Fruit fly (Drosophila melanogaster) whole organism, embryonic: Measurements from ENCODE around the gene Patr-1.
A peak's percentile ranks its signal among the peaks of the same experiment; 100 is the strongest.

Experiments
- Antp ChIP-seq: fragments of 200-800 bp; sonication (Bioruptor generic); optimal IDR thresholded peaks from 3 replicates; lab custom pipeline; 2016; ENCODE audit warnings: missing biosample characterization, missing genetic modification characterization
- Bdp1 ChIP-seq: fragments of 200-800 bp; sonication (Bioruptor generic); optimal IDR thresholded peaks from 3 replicates; lab custom pipeline; 2016; ENCODE audit warnings: missing biosample characterization, missing genetic modification characterization
- BtbVII ChIP-seq: fragments of 200-800 bp; sonication (Bioruptor generic); optimal IDR thresholded peaks from 3 replicates; lab custom pipeline; 2017; ENCODE audit warnings: missing biosample characterization, mild to moderate bottlenecking, missing genetic modification characterization
- CG10274 ChIP-seq: fragments of 200-800 bp; sonication (Bioruptor generic); optimal IDR thresholded peaks from 3 replicates; lab custom pipeline; 2017; ENCODE audit warnings: missing biosample characterization, mild to moderate bottlenecking, missing genetic modification characterization
- CG12391 ChIP-seq: fragments of 200-800 bp; sonication (Bioruptor generic); optimal IDR thresholded peaks from 3 replicates; lab custom pipeline; 2018; ENCODE audit warnings: missing biosample characterization, mild to moderate bottlenecking, missing genetic modification characterization, moderate library complexity
- CG12744 ChIP-seq: fragments of 200-800 bp; sonication (Bioruptor generic); optimal IDR thresholded peaks from 2 replicates; lab custom pipeline; 2016; ENCODE audit warnings: missing biosample characterization, missing genetic modification characterization
- CG12769 ChIP-seq: fragments of 200-800 bp; sonication (Bioruptor generic); optimal IDR thresholded peaks from 2 replicates; lab custom pipeline; 2019; ENCODE audit warnings: missing biosample characterization, mild to moderate bottlenecking, missing genetic modification characterization, moderate library complexity
- CG12942 ChIP-seq: fragments of 200-800 bp; sonication (Bioruptor generic); optimal IDR thresholded peaks from 3 replicates; lab custom pipeline; 2016; ENCODE audit warnings: missing biosample characterization, missing genetic modification characterization
- CG13287 ChIP-seq: fragments of 200-800 bp; sonication (Bioruptor generic); IDR thresholded peaks from 2 replicates; pipeline ENCODE4 v1.3.6; 2022; ENCODE audit warnings: missing biosample characterization, missing genetic modification characterization; ENCODE audit not compliant: partially characterized antibody
- CG15011 ChIP-seq: fragments of 200-800 bp; sonication (Bioruptor generic); optimal IDR thresholded peaks from 3 replicates; lab custom pipeline; 2018; ENCODE audit warnings: missing biosample characterization, mild to moderate bottlenecking, missing genetic modification characterization
- CG15479 ChIP-seq: fragments of 200-800 bp; sonication (Bioruptor generic); optimal IDR thresholded peaks from 3 replicates; lab custom pipeline; 2019; ENCODE audit warnings: missing biosample characterization, mild to moderate bottlenecking, missing genetic modification characterization, moderate library complexity
- CG16779 ChIP-seq: fragments of 200-800 bp; sonication (Bioruptor generic); IDR thresholded peaks from 2 replicates; pipeline ENCODE4 v1.3.6; 2022; ENCODE audit warnings: missing biosample characterization, missing genetic modification characterization
- CG17186 ChIP-seq: fragments of 200-800 bp; sonication (Bioruptor generic); optimal IDR thresholded peaks from 3 replicates; lab custom pipeline; 2017; ENCODE audit warnings: missing biosample characterization, missing genetic modification reagents, missing genetic modification characterization
- CG17912 ChIP-seq: fragments of 200-800 bp; sonication (Bioruptor generic); optimal IDR thresholded peaks from 2 replicates; lab custom pipeline; 2018; ENCODE audit warnings: missing biosample characterization, mild to moderate bottlenecking, missing genetic modification characterization
- CG2678 ChIP-seq: fragments of 200-800 bp; sonication (Bioruptor generic); optimal IDR thresholded peaks from 3 replicates; lab custom pipeline; 2019; ENCODE audit warnings: missing biosample characterization, mild to moderate bottlenecking, missing genetic modification characterization, moderate library complexity
- CG3726 ChIP-seq: fragments of 200-800 bp; sonication (Bioruptor generic); IDR thresholded peaks from 3 replicates; pipeline ENCODE4, ENCODE4 v1.3.6; 2022; ENCODE audit warnings: missing biosample characterization, missing genetic modification characterization
- CG4424 ChIP-seq: fragments of 200-800 bp; sonication (Bioruptor generic); optimal IDR thresholded peaks from 3 replicates; lab custom pipeline; 2016; ENCODE audit warnings: missing biosample characterization, missing genetic modification characterization
- CG6272 ChIP-seq: fragments of 200-800 bp; sonication (Bioruptor generic); IDR thresholded peaks from 2 replicates; pipeline ENCODE4 v1.3.6; 2022; ENCODE audit warnings: missing biosample characterization, missing genetic modification characterization
- CrebB ChIP-seq: fragments of 200-800 bp; sonication (Bioruptor generic); optimal IDR thresholded peaks from 3 replicates; lab custom pipeline; 2018; ENCODE audit warnings: missing biosample characterization, mild to moderate bottlenecking, missing genetic modification characterization
- Drgx ChIP-seq: fragments of 200-800 bp; sonication (Bioruptor generic); IDR thresholded peaks from 2 replicates; pipeline ENCODE4 v1.3.6; 2022; ENCODE audit warnings: missing biosample characterization, missing genetic modification characterization
- E2f1 ChIP-seq: fragments of 200-800 bp; sonication (Bioruptor generic); IDR thresholded peaks from 2 replicates; pipeline ENCODE4 v1.3.6; 2022; ENCODE audit warnings: missing biosample characterization, missing genetic modification characterization
- Hr51 ChIP-seq, 2 experiments: fragments of 200-800 bp; sonication (Bioruptor generic); optimal IDR thresholded peaks; 2 replicates in 1 of 2; 3 replicates in 1 of 2; lab custom pipeline; 2016 to 2018; ENCODE audit warnings: missing biosample characterization in 2 of 2, missing genetic modification characterization in 2 of 2, mild to moderate bottlenecking in 1 of 2, moderate library complexity in 1 of 2
- Jarid2 ChIP-seq: fragments of 200-800 bp; sonication (Bioruptor generic); optimal IDR thresholded peaks from 3 replicates; lab custom pipeline; 2017; ENCODE audit warnings: mild to moderate bottlenecking, missing biosample characterization, missing genetic modification reagents, missing genetic modification characterization
- MESR4 ChIP-seq: fragments of 200-800 bp; sonication (Bioruptor generic); optimal IDR thresholded peaks from 2 replicates; lab custom pipeline; 2018; ENCODE audit warnings: missing biosample characterization, mild to moderate bottlenecking, missing genetic modification characterization, moderate library complexity
- Max ChIP-seq: fragments of 200-800 bp; sonication (Bioruptor generic); optimal IDR thresholded peaks from 2 replicates; lab custom pipeline; 2016; ENCODE audit warnings: missing biosample characterization, mild to moderate bottlenecking, missing genetic modification characterization
- NC2β ChIP-seq: fragments of 200-800 bp; sonication (Bioruptor generic); optimal IDR thresholded peaks from 2 replicates; lab custom pipeline; 2016; ENCODE audit warnings: missing biosample characterization, missing genetic modification characterization
- Oli ChIP-seq: fragments of 200-800 bp; sonication (Bioruptor generic); optimal IDR thresholded peaks from 2 replicates; lab custom pipeline; 2018; ENCODE audit warnings: missing biosample characterization, mild to moderate bottlenecking, missing genetic modification characterization, moderate library complexity
- Rx ChIP-seq: fragments of 200-800 bp; sonication (Bioruptor generic); IDR thresholded peaks from 2 replicates; pipeline ENCODE4 v1.3.6; 2022; ENCODE audit warnings: missing biosample characterization, missing genetic modification characterization
- Vsx1 ChIP-seq: fragments of 200-800 bp; sonication (Bioruptor generic); optimal IDR thresholded peaks from 2 replicates; lab custom pipeline; 2017; ENCODE audit warnings: missing biosample characterization, mild to moderate bottlenecking, missing genetic modification characterization, missing genetic modification reagents
- ato ChIP-seq: fragments of 200-800 bp; sonication (Bioruptor generic); IDR thresholded peaks from 2 replicates; pipeline ENCODE4 v1.3.6; 2022; ENCODE audit warnings: missing biosample characterization, missing genetic modification characterization; ENCODE audit not compliant: partially characterized antibody
- cato ChIP-seq: fragments of 200-800 bp; sonication (Bioruptor generic); optimal IDR thresholded peaks from 2 replicates; lab custom pipeline; 2016; ENCODE audit warnings: missing biosample characterization, missing genetic modification characterization, borderline replicate concordance
- danr ChIP-seq: fragments of 200-800 bp; sonication (Bioruptor generic); IDR thresholded peaks from 2 replicates; pipeline ENCODE4 v1.3.6; 2022; ENCODE audit warnings: missing biosample characterization, missing genetic modification characterization
- fru ChIP-seq: fragments of >200 bp; optimal IDR thresholded peaks from 2 replicates; lab custom pipeline; 2017
- gcm2 ChIP-seq: fragments of 200-800 bp; sonication (Bioruptor generic); optimal IDR thresholded peaks from 2 replicates; lab custom pipeline; 2016; ENCODE audit warnings: missing biosample characterization, missing genetic modification characterization
- grn ChIP-seq: fragments of 200-800 bp; sonication (Bioruptor generic); optimal IDR thresholded peaks from 3 replicates; lab custom pipeline; 2017; ENCODE audit warnings: missing biosample characterization, missing genetic modification characterization
- knrl ChIP-seq: fragments of 200-800 bp; sonication (Bioruptor generic); IDR thresholded peaks from 3 replicates; pipeline ENCODE4 v1.3.6; 2022; ENCODE audit warnings: missing biosample characterization, missing genetic modification characterization; ENCODE audit not compliant: partially characterized antibody
- lov ChIP-seq, 2 experiments: fragments of 200-800 bp in 1 of 2; fragments of >200 bp in 1 of 2; sonication (Bioruptor generic) in 1 of 2; IDR thresholded peaks in 1 of 2; optimal IDR thresholded peaks in 1 of 2; 2 replicates in 1 of 2; 3 replicates in 1 of 2; pipeline versions ENCODE4 v1.3.6 to Lab custom; 2017 to 2022; ENCODE audit warnings: missing biosample characterization in 1 of 2, missing genetic modification characterization in 1 of 2
- nmo ChIP-seq: fragments of 200-800 bp; sonication (Bioruptor generic); optimal IDR thresholded peaks from 2 replicates; lab custom pipeline; 2018; ENCODE audit warnings: missing biosample characterization, mild to moderate bottlenecking, missing genetic modification characterization, moderate library complexity
- odd ChIP-seq: fragments of 200-800 bp; sonication (Bioruptor generic); optimal IDR thresholded peaks from 2 replicates; lab custom pipeline; 2017; ENCODE audit warnings: missing biosample characterization, mild to moderate bottlenecking, missing genetic modification characterization
- org-1 ChIP-seq: fragments of 200-800 bp; sonication (Bioruptor generic); optimal IDR thresholded peaks from 2 replicates; lab custom pipeline; 2017; ENCODE audit warnings: missing biosample characterization, missing genetic modification characterization
- sens ChIP-seq: fragments of 200-800 bp; sonication (Bioruptor generic); peaks from one replicate; lab custom pipeline; 2016; ENCODE audit warnings: missing biosample characterization, missing genetic modification characterization
- sim ChIP-seq: fragments of 200-800 bp; sonication (Bioruptor generic); IDR thresholded peaks from 2 replicates; pipeline ENCODE4 v1.3.6; 2022; ENCODE audit warnings: missing biosample characterization, missing genetic modification characterization
- so ChIP-seq: fragments of 200-800 bp; sonication (Bioruptor generic); IDR thresholded peaks from 3 replicates; pipeline ENCODE4 v1.3.6; 2022; ENCODE audit warnings: missing biosample characterization, missing genetic modification characterization
- tio ChIP-seq: fragments of 200-800 bp; sonication (Bioruptor generic); optimal IDR thresholded peaks from 2 replicates; lab custom pipeline; 2017; ENCODE audit warnings: missing biosample characterization, missing genetic modification characterization, inconsistent platforms
- trem ChIP-seq: fragments of 200-800 bp; optimal IDR thresholded peaks from 3 replicates; lab custom pipeline; 2019; ENCODE audit warnings: missing biosample characterization, mild to moderate bottlenecking, missing genetic modification characterization, moderate library complexity
- unc-4 ChIP-seq: fragments of 200-800 bp; sonication (Bioruptor generic); IDR thresholded peaks from 2 replicates; pipeline ENCODE4 v1.3.6; 2022; ENCODE audit warnings: missing biosample characterization, missing genetic modification characterization; ENCODE audit not compliant: partially characterized antibody
- vvl ChIP-seq: fragments of 200-800 bp; sonication (Bioruptor generic); IDR thresholded peaks from 2 replicates; pipeline ENCODE4 v1.3.6; 2022; ENCODE audit warnings: missing biosample characterization, missing genetic modification characterization
- z ChIP-seq: fragments of 200-800 bp; sonication (Bioruptor generic); IDR thresholded peaks from 3 replicates; pipeline ENCODE4 v1.3.6; 2022; ENCODE audit warnings: missing biosample characterization, missing genetic modification characterization
- zf30C ChIP-seq: fragments of 200-800 bp; sonication (Bioruptor generic); optimal IDR thresholded peaks from 3 replicates; lab custom pipeline; 2018; ENCODE audit warnings: missing biosample characterization, mild to moderate bottlenecking, missing genetic modification characterization
- zfh1 ChIP-seq: fragments of 200-800 bp; sonication (Bioruptor generic); IDR thresholded peaks from 3 replicates; pipeline ENCODE4 v1.3.6; 2022; ENCODE audit warnings: missing biosample characterization, missing genetic modification characterization

Gene Patr-1

DNA sequence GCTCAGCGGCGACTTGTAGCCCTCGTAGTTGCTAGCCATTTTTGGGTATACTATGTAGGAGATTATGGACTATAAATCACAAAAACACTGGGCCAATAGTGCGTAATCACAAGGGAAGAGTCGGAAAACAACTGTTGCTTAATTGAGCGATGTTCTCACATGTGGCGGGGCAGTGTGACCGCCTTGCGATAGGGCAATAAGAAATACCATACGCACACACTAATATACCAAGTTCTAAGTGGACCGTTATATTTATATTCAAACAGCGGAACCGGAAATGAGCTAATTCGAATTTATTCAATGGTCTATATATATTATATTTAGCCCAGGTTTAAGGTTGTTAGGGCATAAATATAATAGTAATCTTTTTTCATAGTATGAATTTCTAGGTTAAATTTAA, 22.4 kb upstream of the Patr-1 start, which contains the start of gene Adsl (continued):
- peak; percentile 41 for TF ChIP-seq NC2β (GFP tag; lab: Kevin White, UChicago)
- no peak for TF ChIP-seq zf30C
- 0 out of 2 replicates have a peak, but pooled peaks have one; percentile 29 for TF ChIP-seq unc-4 (GFP tag; lab: Robert Waterston, UW)
- TF ChIP-seq CG17912: peak; percentile 50
- peak; percentile 3 for TF ChIP-seq cato (GFP tag; lab: Kevin White, UChicago)
- 0 out of 3 replicates have a peak, but pooled peaks have one; percentile 9 for TF ChIP-seq z (GFP tag; lab: Robert Waterston, UW)
- no peak for TF ChIP-seq lov (optimal IDR thresholded peaks at IDR 0.05; lab: Kevin White, UChicago)
- TF ChIP-seq lov (GFP tag; IDR thresholded peaks at IDR 0.05; lab: Robert Waterston, UW): peak; percentile 77; the same call in 2 of the 3 replicates
- no peak for TF ChIP-seq danr (GFP tag; lab: Robert Waterston, UW)
- no peak for TF ChIP-seq Drgx (GFP tag; lab: Robert Waterston, UW)
- TF ChIP-seq CrebB (tag; lab: Kevin White, UChicago): peak; percentile 86
- TF ChIP-seq so (GFP tag; lab: Robert Waterston, UW): 0 out of 3 replicates have a peak, but pooled peaks have one; percentile 32
- TF ChIP-seq fru (lab: Kevin White, UChicago): no peak
- TF ChIP-seq vvl: peak; percentile 84
- TF ChIP-seq CG10274 (GFP tag; lab: Kevin White, UChicago): peak; percentile 34
- peak; percentile 76 for TF ChIP-seq BtbVII
- TF ChIP-seq sens: peak; percentile 89
- TF ChIP-seq CG12769: no peak
- peak; percentile 69 for TF ChIP-seq sim (GFP tag; lab: Robert Waterston, UW)
- no peak for TF ChIP-seq Antp (GFP tag; lab: Kevin White, UChicago)
- peak; percentile 86 for TF ChIP-seq Max
- peak; percentile 60 for TF ChIP-seq CG17186 (GFP tag; lab: Kevin White, UChicago)
- TF ChIP-seq CG2678 (tag; lab: Kevin White, UChicago): no peak
- peak; percentile 29; the same call in 1 of the 3 replicates for TF ChIP-seq knrl (GFP tag; lab: Robert Waterston, UW)
- peak; percentile 72 for TF ChIP-seq zfh1 (GFP tag; lab: Robert Waterston, UW)
- peak; percentile 60; the same call in 1 of the 2 replicates for TF ChIP-seq CG13287
- peak; percentile 72 for TF ChIP-seq CG12391 (tag; lab: Kevin White, UChicago)
- peak; percentile 5 for TF ChIP-seq CG15479
- no peak for TF ChIP-seq CG6272 (GFP tag; lab: Robert Waterston, UW)
- peak; percentile 74 for TF ChIP-seq CG4424
- TF ChIP-seq MESR4 (GFP tag; lab: Kevin White, UChicago): peak; percentile 78
- TF ChIP-seq grn: peak; percentile 43
- TF ChIP-seq ato: peak; percentile 26; the same call in 1 of the 2 replicates
- TF ChIP-seq CG16779 (GFP tag; lab: Robert Waterston, UW): no peak
- peak; percentile 79 for TF ChIP-seq odd (GFP tag; lab: Kevin White, UChicago)
- peak; percentile 57 for TF ChIP-seq CG15011 (GFP tag; lab: Kevin White, UChicago)
- TF ChIP-seq trem: peak; percentile 84
- TF ChIP-seq org-1: peak; percentile 63
- TF ChIP-seq nmo: peak; percentile 73
- TF ChIP-seq gcm2 (GFP tag; lab: Kevin White, UChicago): peak; percentile 41
- peak in 1 of 2 experiments; percentile 9 for TF ChIP-seq Hr51 (GFP tag; optimal IDR thresholded peaks at IDR 0.05; lab: Kevin White, UChicago)
- peak; percentile 60 for TF ChIP-seq Jarid2 (GFP tag; lab: Kevin White, UChicago)
- TF ChIP-seq E2f1 (GFP tag; lab: Robert Waterston, UW): peak; percentile 21; the same call in 1 of the 2 replicates
- peak; percentile 85 for TF ChIP-seq Vsx1 (GFP tag; lab: Kevin White, UChicago)
- TF ChIP-seq CG12744 (GFP tag; lab: Kevin White, UChicago): no peak
- no peak for TF ChIP-seq Bdp1
- no peak for TF ChIP-seq CG12942 (GFP tag; lab: Kevin White, UChicago)
- TF ChIP-seq Rx (GFP tag; lab: Robert Waterston, UW): no peak
- TF ChIP-seq CG3726 (GFP tag; lab: Robert Waterston, UW): no peak
- TF ChIP-seq Oli: peak; percentile 51
- TF ChIP-seq tio (GFP tag; lab: Kevin White, UChicago): no peak
